Worm (Caenorhabditis elegans) whole organism, L3 larva: ENCODE measurements around the gene R01E6.5.

Experiments used
- aly-2 ChIP-seq: fragments of 150-350 bp; optimal IDR thresholded peaks from 2 replicates; lab custom pipeline; 2014; ENCODE audit warnings: missing biosample characterization, missing genetic modification characterization
- ama-1 ChIP-seq: fragments of 150-350 bp; optimal IDR thresholded peaks from 2 replicates; lab custom pipeline; 2018
- jun-1 ChIP-seq: fragments of 150-350 bp; optimal IDR thresholded peaks from 2 replicates; lab custom pipeline; 2014; ENCODE audit warnings: missing biosample characterization, missing genetic modification reagents, missing genetic modification characterization
- lin-15B ChIP-seq: fragments of 150-350 bp; optimal IDR thresholded peaks from 2 replicates; lab custom pipeline; 2014; ENCODE audit warnings: missing biosample characterization, missing genetic modification characterization
- nhr-237 ChIP-seq: fragments of 150-350 bp; optimal IDR thresholded peaks from 2 replicates; lab custom pipeline; 2014; ENCODE audit warnings: missing biosample characterization, missing genetic modification characterization
- nhr-43 ChIP-seq: sonication (generic microtip); optimal IDR thresholded peaks from 2 replicates; lab custom pipeline; 2016; ENCODE audit warnings: mild to moderate bottlenecking, missing genetic modification characterization, missing compliant biosample characterization; ENCODE audit not compliant: poor library complexity, severe bottlenecking
- nhr-67 ChIP-seq: fragments of 150-350 bp; optimal IDR thresholded peaks from 2 replicates; lab custom pipeline; 2014; ENCODE audit warnings: missing biosample characterization, missing genetic modification characterization
- nhr-77 ChIP-seq: fragments of 150-350 bp; optimal IDR thresholded peaks from 2 replicates; lab custom pipeline; 2014; ENCODE audit warnings: missing biosample characterization, missing genetic modification characterization
- tbx-2 ChIP-seq: sonication (generic microtip); optimal IDR thresholded peaks from 2 replicates; lab custom pipeline; 2016; ENCODE audit warnings: mild to moderate bottlenecking, missing genetic modification characterization, missing compliant biosample characterization
- ztf-11 ChIP-seq: fragments of 150-350 bp; optimal IDR thresholded peaks from 2 replicates; lab custom pipeline; 2014; ENCODE audit warnings: missing biosample characterization, missing genetic modification characterization

ce11 chrX:13505201-13505600 is 31.7 kb upstream of the R01E6.5 start:
- TF ChIP-seq nhr-67 (tag; lab: Kevin White, UChicago) (no peak), aly-2 (tag; lab: Kevin White, UChicago) (no peak), ama-1 (lab: Kevin White, UChicago) (no peak), nhr-237 (tag; lab: Kevin White, UChicago) (no peak), nhr-77 (no peak), tbx-2 (tag; lab: Kevin White, UChicago) (no peak), jun-1 (tag; lab: Kevin White, UChicago) (no peak), nhr-43 (no peak), lin-15B (no peak), ztf-11 (tag; lab: Kevin White, UChicago) (no peak)
